Worm (Caenorhabditis elegans) whole organism, L4/young adult: ENCODE measurements around the gene sru-21.

Source experiments
- W03F9.2 ChIP-seq: fragments of 150-350 bp; optimal IDR thresholded peaks from 2 replicates; lab custom pipeline; 2014; ENCODE audit warnings: missing biosample characterization, missing genetic modification characterization
- dao-5 ChIP-seq: sonication (generic microtip); optimal IDR thresholded peaks from 2 replicates; lab custom pipeline; 2016; ENCODE audit warnings: missing genotype, missing genetic modification characterization, moderate library complexity, missing compliant biosample characterization
- him-1 ChIP-seq: sonication (generic microtip); optimal IDR thresholded peaks from 2 replicates; lab custom pipeline; 2016; ENCODE audit warnings: missing genotype, missing genetic modification reagents, missing genetic modification characterization, missing compliant biosample characterization

DNA sequence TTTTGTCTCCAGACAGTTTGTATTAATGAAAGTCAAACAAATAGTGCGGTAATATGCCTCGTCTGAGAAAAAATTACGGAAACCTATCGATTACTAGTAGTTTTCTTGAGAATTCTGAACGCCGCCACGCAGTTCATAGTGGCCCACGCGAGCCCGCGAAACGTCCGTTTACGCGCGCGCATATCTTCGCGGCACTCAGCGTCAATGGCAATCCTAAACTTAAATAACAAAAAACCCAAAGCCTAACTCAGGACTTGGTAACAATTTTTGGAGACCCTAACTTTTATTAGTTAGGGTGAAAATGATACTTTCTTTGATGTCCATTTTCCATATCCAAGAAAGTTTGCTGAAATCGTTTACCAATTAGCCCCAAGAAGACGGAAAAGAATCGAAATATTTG, 25.1 kb upstream of the sru-21 start:
- no peak for TF ChIP-seq W03F9.2 (tag; lab: Kevin White, UChicago)
- no peak for TF ChIP-seq him-1
- TF ChIP-seq dao-5 (tag; lab: Kevin White, UChicago) = no peak
